Worm (Caenorhabditis elegans) whole organism, young adult: ENCODE measurements around the gene R04F11.5.

Experiments
- B0019.2 ChIP-seq: fragments of 200-800 bp; sonication (Bioruptor generic); conservative IDR thresholded peaks from 2 replicates; pipeline ENCODE4 v1.3.6; 2022; ENCODE audit warnings: missing genetic modification reagents, missing genetic modification characterization, missing compliant biosample characterization
- B0261.1 ChIP-seq: sonication (generic microtip); optimal IDR thresholded peaks from 2 replicates; lab custom pipeline; 2016; ENCODE audit warnings: mild to moderate bottlenecking, missing genetic modification characterization, moderate library complexity, missing compliant biosample characterization
- B0336.3 ChIP-seq: fragments of 200-800 bp; sonication (Bioruptor generic); IDR thresholded peaks from 2 replicates; pipeline ENCODE4 v1.3.6; 2022; ENCODE audit warnings: missing genetic modification characterization, missing compliant biosample characterization
- C17E4.6 ChIP-seq: fragments of 200-800 bp; sonication (Bioruptor generic); IDR thresholded peaks from 2 replicates; pipeline ENCODE4 v1.3.6; 2022; ENCODE audit warnings: missing genetic modification reagents, missing genetic modification characterization, missing compliant biosample characterization
- F10E7.11 ChIP-seq: sonication (generic microtip); optimal IDR thresholded peaks from 2 replicates; lab custom pipeline; 2017; ENCODE audit warnings: mild to moderate bottlenecking, missing genetic modification characterization, moderate library complexity, missing compliant biosample characterization
- F22D6.2 ChIP-seq: sonication (generic microtip); optimal IDR thresholded peaks from 2 replicates; lab custom pipeline; 2016; ENCODE audit warnings: mild to moderate bottlenecking, missing genetic modification characterization, missing compliant biosample characterization
- F23B12.7 ChIP-seq: sonication (generic microtip); optimal IDR thresholded peaks from 2 replicates; lab custom pipeline; 2017; ENCODE audit warnings: missing genetic modification characterization, mild to moderate bottlenecking, missing compliant biosample characterization, antibody characterized with exemption, moderate library complexity; ENCODE audit not compliant: insufficient read depth
- F39B2.1 ChIP-seq: fragments of 200-800 bp; sonication (Bioruptor generic); IDR thresholded peaks from 2 replicates; pipeline ENCODE4 v1.3.6; 2022; ENCODE audit warnings: missing genetic modification reagents, missing genetic modification characterization, missing compliant biosample characterization
- K11D2.4 ChIP-seq: fragments of 200-800 bp; sonication (Bioruptor generic); IDR thresholded peaks from 2 replicates; pipeline ENCODE4 v1.3.6; 2022; ENCODE audit warnings: missing genetic modification reagents, missing genetic modification characterization, missing compliant biosample characterization
- T07F8.4 ChIP-seq: sonication (generic microtip); optimal IDR thresholded peaks from 2 replicates; lab custom pipeline; 2016; ENCODE audit warnings: mild to moderate bottlenecking, missing genetic modification characterization, moderate library complexity, missing compliant biosample characterization
- T26A5.8 ChIP-seq: sonication (generic microtip); optimal IDR thresholded peaks from 2 replicates; lab custom pipeline; 2016; ENCODE audit warnings: missing genetic modification characterization, missing compliant biosample characterization
- Y53G8AR.9 ChIP-seq: fragments of 200-800 bp; sonication (Bioruptor generic); conservative IDR thresholded peaks from 2 replicates; pipeline ENCODE4 v1.3.6; 2022; ENCODE audit warnings: missing genetic modification reagents, missing genetic modification characterization, missing compliant biosample characterization
- Y56A3A.18 ChIP-seq: fragments of 200-800 bp; sonication (Bioruptor generic); IDR thresholded peaks from 2 replicates; pipeline ENCODE4 v1.3.6; 2022; ENCODE audit warnings: missing genetic modification reagents, missing genetic modification characterization, missing compliant biosample characterization
- athp-1 ChIP-seq: sonication (generic microtip); optimal IDR thresholded peaks from 2 replicates; lab custom pipeline; 2017; ENCODE audit warnings: mild to moderate bottlenecking, missing genetic modification characterization, missing compliant biosample characterization
- attf-3 ChIP-seq: fragments of 200-800 bp; sonication (Bioruptor generic); conservative IDR thresholded peaks from 2 replicates; pipeline ENCODE4 v1.3.6; 2022; ENCODE audit warnings: missing genetic modification reagents, missing genetic modification characterization, missing compliant biosample characterization
- attf-5 ChIP-seq: fragments of 200-800 bp; sonication (Bioruptor generic); optimal IDR thresholded peaks from 2 replicates; lab custom pipeline; 2018; ENCODE audit warnings: mild to moderate bottlenecking, missing genetic modification characterization, missing compliant biosample characterization
- attf-6 ChIP-seq: fragments of 200-800 bp; sonication (Bioruptor generic); IDR thresholded peaks from 2 replicates; pipeline ENCODE4 v1.3.6; 2022; ENCODE audit warnings: missing genetic modification reagents, missing genetic modification characterization, missing compliant biosample characterization
- bed-2 ChIP-seq: fragments of 200-800 bp; sonication (Bioruptor generic); IDR thresholded peaks from 2 replicates; pipeline ENCODE4 v1.3.6; 2022; ENCODE audit warnings: missing genetic modification reagents, missing genetic modification characterization, missing compliant biosample characterization
- ceh-58 ChIP-seq: fragments of 200-800 bp; sonication (Bioruptor generic); IDR thresholded peaks from 2 replicates; pipeline ENCODE4 v1.3.6; 2022; ENCODE audit warnings: missing genetic modification characterization, missing compliant biosample characterization
- ceh-79 ChIP-seq: sonication (generic microtip); optimal IDR thresholded peaks from 2 replicates; lab custom pipeline; 2017; ENCODE audit warnings: mild to moderate bottlenecking, missing genetic modification characterization, missing compliant biosample characterization
- dpff-1 ChIP-seq: sonication (generic microtip); optimal IDR thresholded peaks from 2 replicates; lab custom pipeline; 2017; ENCODE audit warnings: mild to moderate bottlenecking, missing genetic modification characterization, missing compliant biosample characterization
- efl-1 ChIP-seq: fragments of 150-350 bp; optimal IDR thresholded peaks from 2 replicates; lab custom pipeline; 2014; ENCODE audit warnings: missing biosample characterization, missing genetic modification reagents, missing genetic modification characterization
- egl-18 ChIP-seq: fragments of 200-800 bp; sonication (Bioruptor generic); IDR thresholded peaks from 2 replicates; pipeline ENCODE4 v1.3.6; 2022; ENCODE audit warnings: missing genetic modification reagents, missing genetic modification characterization, missing compliant biosample characterization
- egl-44 ChIP-seq: fragments of 200-800 bp; sonication (Bioruptor generic); IDR thresholded peaks from 2 replicates; pipeline ENCODE4 v1.3.6; 2022; ENCODE audit warnings: missing genetic modification reagents, missing genetic modification characterization, missing compliant biosample characterization
- egrh-3 ChIP-seq: fragments of 200-800 bp; sonication (Bioruptor generic); IDR thresholded peaks from 2 replicates; pipeline ENCODE4 v1.3.6; 2022; ENCODE audit warnings: missing genetic modification reagents, missing genetic modification characterization, missing compliant biosample characterization
- ekl-4 ChIP-seq: fragments of 200-800 bp; sonication (Bioruptor generic); IDR thresholded peaks from 2 replicates; pipeline ENCODE4 v1.3.6; 2022; ENCODE audit warnings: missing genetic modification reagents, missing genetic modification characterization, missing compliant biosample characterization
- ets-4 ChIP-seq: fragments of 200-800 bp; sonication (Bioruptor generic); optimal IDR thresholded peaks from 2 replicates; lab custom pipeline; 2018; ENCODE audit warnings: mild to moderate bottlenecking, missing genetic modification characterization, missing compliant biosample characterization
- hlh-12 ChIP-seq: sonication (generic microtip); optimal IDR thresholded peaks from 2 replicates; lab custom pipeline; 2016; ENCODE audit warnings: missing genetic modification characterization, missing compliant biosample characterization
- hlh-26 ChIP-seq: fragments of 200-800 bp; sonication (Bioruptor generic); conservative IDR thresholded peaks from 2 replicates; pipeline ENCODE4 v1.3.6; 2022; ENCODE audit warnings: missing genetic modification reagents, missing genetic modification characterization, missing compliant biosample characterization
- hrde-1 ChIP-seq: sonication (generic microtip); optimal IDR thresholded peaks from 2 replicates; lab custom pipeline; 2016; ENCODE audit warnings: missing genetic modification characterization, mild to moderate bottlenecking, missing compliant biosample characterization, moderate library complexity, missing genotype, missing genetic modification reagents, borderline replicate concordance
- lag-1 ChIP-seq: fragments of 200-800 bp; sonication (Bioruptor generic); IDR thresholded peaks from 2 replicates; pipeline ENCODE4 v1.3.6; 2022; ENCODE audit warnings: missing genetic modification reagents, missing genetic modification characterization, missing compliant biosample characterization
- let-607 ChIP-seq, 2 experiments: fragments of 200-800 bp in 1 of 2; sonication (Bioruptor generic) in 1 of 2; sonication (generic microtip) in 1 of 2; optimal IDR thresholded peaks; 2 replicates each; lab custom pipeline; 2016 to 2018; ENCODE audit warnings: mild to moderate bottlenecking in 2 of 2, missing compliant biosample characterization in 2 of 2, missing genetic modification characterization in 2 of 2, moderate library complexity in 2 of 2, missing genotype in 1 of 2
- lin-54 ChIP-seq: fragments of 200-800 bp; sonication (Bioruptor generic); optimal IDR thresholded peaks from 2 replicates; lab custom pipeline; 2018; ENCODE audit warnings: mild to moderate bottlenecking, missing genetic modification characterization, missing compliant biosample characterization
- madf-10 ChIP-seq: sonication (generic microtip); optimal IDR thresholded peaks from 2 replicates; lab custom pipeline; 2016; ENCODE audit warnings: mild to moderate bottlenecking, missing genetic modification characterization, missing compliant biosample characterization
- madf-3 ChIP-seq: fragments of 200-800 bp; sonication (Bioruptor generic); IDR thresholded peaks from 2 replicates; pipeline ENCODE4 v1.3.6; 2022; ENCODE audit warnings: missing genetic modification reagents, missing genetic modification characterization, missing compliant biosample characterization
- mel-28 ChIP-seq: sonication (generic microtip); optimal IDR thresholded peaks from 2 replicates; lab custom pipeline; 2016; ENCODE audit warnings: borderline replicate concordance, mild to moderate bottlenecking, missing genetic modification characterization, missing compliant biosample characterization
- nhr-179 ChIP-seq: sonication (generic microtip); optimal IDR thresholded peaks from 2 replicates; lab custom pipeline; 2016; ENCODE audit warnings: mild to moderate bottlenecking, missing genetic modification characterization, missing compliant biosample characterization
- rec-8 ChIP-seq, 2 experiments: sonication (generic microtip); optimal IDR thresholded peaks; 2 replicates each; lab custom pipeline; 2016; ENCODE audit warnings: mild to moderate bottlenecking in 2 of 2, missing genetic modification characterization in 2 of 2, missing genetic modification reagents in 2 of 2, missing genotype in 2 of 2, missing biosample characterization in 1 of 2, missing compliant biosample characterization in 1 of 2, moderate library complexity in 1 of 2
- sptf-2 ChIP-seq: fragments of 200-800 bp; sonication (Bioruptor generic); optimal IDR thresholded peaks from 2 replicates; lab custom pipeline; 2018; ENCODE audit warnings: mild to moderate bottlenecking, missing genetic modification characterization, missing compliant biosample characterization
- tbp1 ChIP-seq: fragments of 200-800 bp; sonication (Bioruptor generic); optimal IDR thresholded peaks from 2 replicates; lab custom pipeline; 2018; ENCODE audit warnings: mild to moderate bottlenecking, missing genetic modification characterization, missing compliant biosample characterization
- tbx-9 ChIP-seq: sonication (generic microtip); optimal IDR thresholded peaks from 2 replicates; lab custom pipeline; 2016; ENCODE audit warnings: borderline replicate concordance, missing genetic modification characterization, inconsistent platforms, missing compliant biosample characterization
- unc-62 ChIP-seq: fragments of 150-350 bp; optimal IDR thresholded peaks from 2 replicates; lab custom pipeline; 2014; ENCODE audit warnings: missing biosample characterization, missing genetic modification reagents, missing genetic modification characterization
- zim-3 ChIP-seq: sonication (generic microtip); optimal IDR thresholded peaks from 2 replicates; lab custom pipeline; 2017; ENCODE audit warnings: mild to moderate bottlenecking, missing genetic modification characterization, moderate library complexity, missing compliant biosample characterization
- ztf-18 ChIP-seq: sonication (generic microtip); optimal IDR thresholded peaks from 2 replicates; lab custom pipeline; 2016; ENCODE audit warnings: missing genotype, mild to moderate bottlenecking, missing genetic modification characterization, missing compliant biosample characterization
- ztf-3 ChIP-seq: fragments of 200-800 bp; sonication (Bioruptor generic); optimal IDR thresholded peaks from 2 replicates; lab custom pipeline; 2018; ENCODE audit warnings: mild to moderate bottlenecking, missing genetic modification characterization, missing compliant biosample characterization

R04F11.5 gene

ce11 chrV:12281508-12281907 is 36.3 kb downstream of the R04F11.5 start:
- TF ChIP-seq tbp1 (no peak), ets-4 (GFP tag; lab: Kevin White, UChicago) (no peak), let-607 (tag; optimal IDR thresholded peaks at IDR 0.05; lab: Kevin White, UChicago) (no peak), F23B12.7 (tag; lab: Kevin White, UChicago) (no peak), mel-28 (tag; lab: Kevin White, UChicago) (no peak), C17E4.6 (GFP tag; lab: Robert Waterston, UW) (no peak), ekl-4 (no peak), nhr-179 (tag; lab: Kevin White, UChicago) (no peak), Y53G8AR.9 (GFP tag; lab: Robert Waterston, UW) (no peak)

- TF ChIP-seq ztf-3 (GFP tag; lab: Kevin White, UChicago) (no peak), efl-1 (GFP tag; lab: Kevin White, UChicago) (no peak), tbx-9 (tag; lab: Kevin White, UChicago) (no peak), hlh-26 (GFP tag; lab: Robert Waterston, UW) (no peak), ceh-58 (GFP tag; lab: Robert Waterston, UW) (no peak), athp-1 (tag; lab: Kevin White, UChicago) (no peak), hlh-12 (tag; lab: Kevin White, UChicago) (no peak), zim-3 (tag; lab: Kevin White, UChicago) (no peak)
- TF ChIP-seq, all 124 proteins: peak for 0
These were observed 40.9 kb downstream of the R04F11.5 start, which contains the start of gene bnc-1 for ce11 chrV:12276946-12277345. bnc-1 (minus strand) TSS chrV:12277046.

- TF ChIP-seq egl-44 (GFP tag; lab: Robert Waterston, UW) (no peak), attf-6 (GFP tag; lab: Robert Waterston, UW) (no peak; the same call in 1 of the 2 replicates), ztf-18 (tag; lab: Kevin White, UChicago) (no peak), bed-2 (no peak), egl-18 (no peak), T26A5.8 (tag; lab: Kevin White, UChicago) (no peak), unc-62 (no peak), T07F8.4 (no peak), K11D2.4 (GFP tag; lab: Robert Waterston, UW) (no peak), ceh-79 (tag; lab: Kevin White, UChicago) (no peak), rec-8 (tag; optimal IDR thresholded peaks at IDR 0.05; lab: Kevin White, UChicago) (no peak), attf-5 (no peak), B0336.3 (no peak), sptf-2 (GFP tag; lab: Kevin White, UChicago) (no peak), hrde-1 (peak; percentile 67), F39B2.1 (no peak), B0261.1 (no peak), lin-54 (no peak), attf-3 (GFP tag; lab: Robert Waterston, UW) (0 out of 2 replicates have a peak, but pooled peaks have one; percentile 20), egrh-3 (GFP tag; lab: Robert Waterston, UW) (no peak), madf-3 (GFP tag; lab: Robert Waterston, UW) (0 out of 2 replicates have a peak, but pooled peaks have one; percentile 44), hlh-26 (GFP tag; lab: Robert Waterston, UW) (no peak), tbx-9 (tag; lab: Kevin White, UChicago) (no peak), mel-28 (tag; lab: Kevin White, UChicago) (no peak), ceh-58 (GFP tag; lab: Robert Waterston, UW) (no peak), lag-1 (GFP tag; lab: Robert Waterston, UW) (no peak), F22D6.2 (tag; lab: Kevin White, UChicago) (no peak), F10E7.11 (tag; lab: Kevin White, UChicago) (no peak), B0019.2 (GFP tag; lab: Robert Waterston, UW) (no peak), Y56A3A.18 (GFP tag; lab: Robert Waterston, UW) (no peak), dpff-1 (no peak), madf-10 (tag; lab: Kevin White, UChicago) (no peak)
These were observed 42.1 kb downstream of the R04F11.5 start for ce11 chrV:12275714-12276113.
